Fruit fly (Drosophila melanogaster) whole organism, embryonic: ENCODE results near the gene shi.

Experiments used
- Adf1 ChIP-seq: fragments of 200-800 bp; sonication (Bioruptor generic); IDR thresholded peaks from 2 replicates; pipeline ENCODE4 v1.3.6; 2022; ENCODE audit warnings: missing biosample characterization, missing genetic modification characterization
- Atf3 ChIP-seq: fragments of 200-800 bp; sonication (Bioruptor generic); optimal IDR thresholded peaks from 3 replicates; lab custom pipeline; 2016; ENCODE audit warnings: missing biosample characterization, missing genetic modification characterization
- Atf6 ChIP-seq: fragments of 200-800 bp; sonication (Bioruptor generic); IDR thresholded peaks from 2 replicates; pipeline ENCODE4 v1.3.6; 2022; ENCODE audit warnings: missing biosample characterization, missing genetic modification characterization
- B-H1 ChIP-seq: fragments of 200-800 bp; sonication (Bioruptor generic); IDR thresholded peaks from 3 replicates; pipeline ENCODE4 v1.3.6; 2022; ENCODE audit warnings: missing biosample characterization, missing genetic modification characterization
- CG10321 ChIP-seq: fragments of 200-800 bp; sonication (Bioruptor generic); IDR thresholded peaks from 2 replicates; pipeline ENCODE4 v1.3.6; 2022; ENCODE audit warnings: missing biosample characterization, missing genetic modification characterization
- CG11085 ChIP-seq: fragments of 200-800 bp; sonication (Bioruptor generic); IDR thresholded peaks from 2 replicates; pipeline ENCODE4 v1.3.6; 2022; ENCODE audit warnings: missing biosample characterization, missing genetic modification characterization
- CG11723 ChIP-seq: fragments of 200-800 bp; sonication (Bioruptor generic); optimal IDR thresholded peaks from 2 replicates; lab custom pipeline; 2017; ENCODE audit warnings: missing biosample characterization, mild to moderate bottlenecking, missing genetic modification characterization
- CG12219 ChIP-seq: fragments of 200-800 bp; sonication (Bioruptor generic); optimal IDR thresholded peaks from 3 replicates; lab custom pipeline; 2018; ENCODE audit warnings: missing biosample characterization, mild to moderate bottlenecking, missing genetic modification characterization
- CG16779 ChIP-seq: fragments of 200-800 bp; sonication (Bioruptor generic); IDR thresholded peaks from 2 replicates; pipeline ENCODE4 v1.3.6; 2022; ENCODE audit warnings: missing biosample characterization, missing genetic modification characterization
- CG17385 ChIP-seq: fragments of 200-800 bp; sonication (Bioruptor generic); optimal IDR thresholded peaks from 3 replicates; lab custom pipeline; 2018; ENCODE audit warnings: missing biosample characterization, mild to moderate bottlenecking, missing genetic modification characterization
- CG18476 ChIP-seq: fragments of 200-800 bp; sonication (Bioruptor generic); optimal IDR thresholded peaks from 2 replicates; lab custom pipeline; 2016; ENCODE audit warnings: missing biosample characterization, mild to moderate bottlenecking, missing genetic modification characterization
- CG18764 ChIP-seq: fragments of 200-800 bp; sonication (Bioruptor generic); optimal IDR thresholded peaks from 3 replicates; lab custom pipeline; 2016; ENCODE audit warnings: missing biosample characterization, missing genetic modification characterization
- CG2875 ChIP-seq: fragments of 200-800 bp; sonication (Bioruptor generic); optimal IDR thresholded peaks from 2 replicates; lab custom pipeline; 2017; ENCODE audit warnings: missing biosample characterization, mild to moderate bottlenecking, missing genetic modification characterization, missing genetic modification reagents
- CG31388 ChIP-seq: fragments of 200-800 bp; sonication (Bioruptor generic); optimal IDR thresholded peaks from 2 replicates; lab custom pipeline; 2016; ENCODE audit warnings: missing biosample characterization, missing genetic modification characterization
- CG34224 ChIP-seq: fragments of 200-800 bp; sonication (Bioruptor generic); IDR thresholded peaks from 3 replicates; pipeline ENCODE4 v1.3.6; 2022; ENCODE audit warnings: missing biosample characterization, missing genetic modification characterization; ENCODE audit not compliant: partially characterized antibody
- CG4617 ChIP-seq: fragments of 200-800 bp; sonication (Bioruptor generic); optimal IDR thresholded peaks from 3 replicates; lab custom pipeline; 2016; ENCODE audit warnings: missing biosample characterization, missing genetic modification characterization, borderline replicate concordance
- CG4820 ChIP-seq: fragments of 200-800 bp; sonication (Bioruptor generic); optimal IDR thresholded peaks from 3 replicates; lab custom pipeline; 2016; ENCODE audit warnings: missing biosample characterization, missing genetic modification characterization
- CG6254 ChIP-seq: fragments of 200-800 bp; sonication (Bioruptor generic); optimal IDR thresholded peaks from 3 replicates; lab custom pipeline; 2017; ENCODE audit warnings: mild to moderate bottlenecking, missing biosample characterization, missing genetic modification reagents, missing genetic modification characterization
- D ChIP-seq, 2 experiments: fragments of 200-800 bp in 1 of 2; fragments of >200 bp in 1 of 2; sonication (Bioruptor generic) in 1 of 2; optimal IDR thresholded peaks; 2 replicates in 1 of 2; 3 replicates in 1 of 2; lab custom pipeline; 2017; ENCODE audit warnings: mild to moderate bottlenecking in 1 of 2, missing biosample characterization in 1 of 2, missing genetic modification characterization in 1 of 2, missing genetic modification reagents in 1 of 2
- Deaf1 ChIP-seq: fragments of 200-800 bp; optimal IDR thresholded peaks from 3 replicates; lab custom pipeline; 2019; ENCODE audit warnings: missing biosample characterization, mild to moderate bottlenecking, missing genetic modification characterization, moderate library complexity
- Nf-YA ChIP-seq: fragments of 200-800 bp; sonication (Bioruptor generic); IDR thresholded peaks from 2 replicates; pipeline ENCODE4 v1.3.6; 2022; ENCODE audit warnings: missing biosample characterization, missing genetic modification characterization
- Pdp1 ChIP-seq, 2 experiments: fragments of 200-800 bp; sonication (Bioruptor generic); optimal IDR thresholded peaks; 3 replicates each; lab custom pipeline; 2016; ENCODE audit warnings: missing biosample characterization in 2 of 2, missing genetic modification characterization in 2 of 2, mild to moderate bottlenecking in 1 of 2, moderate library complexity in 1 of 2
- Spps ChIP-seq: fragments of 200-800 bp; sonication (Bioruptor generic); optimal IDR thresholded peaks from 2 replicates; lab custom pipeline; 2018; ENCODE audit warnings: missing biosample characterization, mild to moderate bottlenecking, missing genetic modification characterization
- Ssrp ChIP-seq: fragments of 200-800 bp; sonication (Bioruptor generic); optimal IDR thresholded peaks from 2 replicates; lab custom pipeline; 2018; ENCODE audit warnings: missing biosample characterization, mild to moderate bottlenecking, missing genetic modification characterization, moderate library complexity
- Taf1 ChIP-seq: fragments of 200-800 bp; sonication (Bioruptor generic); IDR thresholded peaks from 2 replicates; pipeline ENCODE4 v1.3.6; 2022; ENCODE audit warnings: missing biosample characterization, missing genetic modification characterization
- Trl ChIP-seq, 3 experiments: fragments of >200 bp in 2 of 3; fragments of 200-800 bp in 1 of 3; sonication (Bioruptor generic) in 1 of 3; optimal IDR thresholded peaks; 2 replicates in 1 of 3; 3 replicates in 2 of 3; lab custom pipeline; 2016 to 2017; ENCODE audit warnings: missing biosample characterization in 1 of 3, missing genetic modification characterization in 1 of 3
- Usf ChIP-seq: fragments of 200-800 bp; sonication (Bioruptor generic); optimal IDR thresholded peaks from 2 replicates; lab custom pipeline; 2017; ENCODE audit warnings: missing genotype, missing biosample characterization, missing genetic modification characterization
- Xbp1 ChIP-seq: fragments of 200-800 bp; sonication (Bioruptor generic); optimal IDR thresholded peaks from 3 replicates; lab custom pipeline; 2016; ENCODE audit warnings: missing biosample characterization, mild to moderate bottlenecking, missing genetic modification characterization
- Xrp1 ChIP-seq: fragments of 200-800 bp; sonication (Bioruptor generic); IDR thresholded peaks from 2 replicates; pipeline ENCODE4 v1.3.6; 2022; ENCODE audit warnings: missing biosample characterization, missing genetic modification characterization
- ara ChIP-seq: fragments of 200-800 bp; sonication (Bioruptor generic); IDR thresholded peaks from 2 replicates; pipeline ENCODE4 v1.3.6; 2022; ENCODE audit warnings: missing biosample characterization, missing genetic modification characterization
- bsh ChIP-seq, 2 experiments: fragments of 200-800 bp; sonication (Bioruptor generic); optimal IDR thresholded peaks; 2 replicates each; lab custom pipeline; 2017 to 2018; ENCODE audit warnings: mild to moderate bottlenecking in 2 of 2, missing biosample characterization in 2 of 2, missing genetic modification characterization in 2 of 2, moderate library complexity in 1 of 2
- crol ChIP-seq: fragments of 200-800 bp; sonication (Bioruptor generic); IDR thresholded peaks from 2 replicates; pipeline ENCODE4 v1.3.6; 2022; ENCODE audit warnings: missing biosample characterization, missing genetic modification characterization
- emc ChIP-seq: fragments of 200-800 bp; sonication (Bioruptor generic); optimal IDR thresholded peaks from 2 replicates; lab custom pipeline; 2016; ENCODE audit warnings: missing biosample characterization, missing genetic modification characterization
- esg ChIP-seq: fragments of 200-800 bp; sonication (Bioruptor generic); conservative IDR thresholded peaks from 2 replicates; pipeline ENCODE4 v1.3.6; 2022; ENCODE audit warnings: missing biosample characterization, missing genetic modification characterization
- grn ChIP-seq: fragments of 200-800 bp; sonication (Bioruptor generic); optimal IDR thresholded peaks from 3 replicates; lab custom pipeline; 2017; ENCODE audit warnings: missing biosample characterization, missing genetic modification characterization
- kah ChIP-seq: fragments of 200-800 bp; sonication (Bioruptor generic); optimal IDR thresholded peaks from 2 replicates; lab custom pipeline; 2018; ENCODE audit warnings: missing biosample characterization, mild to moderate bottlenecking, missing genetic modification characterization
- mirr ChIP-seq: fragments of 200-800 bp; sonication (Bioruptor generic); optimal IDR thresholded peaks from 3 replicates; lab custom pipeline; 2018; ENCODE audit warnings: missing biosample characterization, mild to moderate bottlenecking, missing genetic modification characterization
- nau ChIP-seq: fragments of 200-800 bp; sonication (Bioruptor generic); optimal IDR thresholded peaks from 3 replicates; lab custom pipeline; 2017; ENCODE audit warnings: missing biosample characterization, mild to moderate bottlenecking, missing genetic modification characterization, missing genetic modification reagents
- nerfin-2 ChIP-seq: fragments of 200-800 bp; sonication (Bioruptor generic); IDR thresholded peaks from 2 replicates; pipeline ENCODE4 v1.3.6; 2022; ENCODE audit warnings: missing biosample characterization, missing genetic modification characterization; ENCODE audit not compliant: partially characterized antibody
- otp ChIP-seq: fragments of 200-800 bp; sonication (Bioruptor generic); IDR thresholded peaks from 3 replicates; pipeline ENCODE4, ENCODE4 v1.3.6; 2022; ENCODE audit warnings: missing biosample characterization, missing genetic modification characterization
- pzg ChIP-seq: fragments of 200-800 bp; sonication (Bioruptor generic); optimal IDR thresholded peaks from 3 replicates; lab custom pipeline; 2018; ENCODE audit warnings: missing biosample characterization, mild to moderate bottlenecking, missing genetic modification characterization, moderate library complexity
- ranshi ChIP-seq: fragments of 200-800 bp; sonication (Bioruptor generic); IDR thresholded peaks from 2 replicates; pipeline ENCODE4 v1.3.6; 2022; ENCODE audit warnings: missing biosample characterization, missing genetic modification characterization
- run ChIP-seq: fragments of 200-800 bp; sonication (Bioruptor generic); optimal IDR thresholded peaks from 3 replicates; lab custom pipeline; 2018; ENCODE audit warnings: missing biosample characterization, mild to moderate bottlenecking, missing genetic modification characterization
- sisA ChIP-seq: fragments of 200-800 bp; sonication (Bioruptor generic); IDR thresholded peaks from 2 replicates; pipeline ENCODE4 v1.3.6; 2022; ENCODE audit warnings: missing biosample characterization, missing genetic modification characterization
- slou ChIP-seq: fragments of 200-800 bp; sonication (Bioruptor generic); optimal IDR thresholded peaks from 3 replicates; lab custom pipeline; 2016; ENCODE audit warnings: missing biosample characterization, missing genetic modification characterization
- sug ChIP-seq: fragments of 200-800 bp; optimal IDR thresholded peaks from 2 replicates; lab custom pipeline; 2019; ENCODE audit warnings: missing biosample characterization, mild to moderate bottlenecking, missing genetic modification characterization, moderate library complexity
- tll ChIP-seq, 2 experiments: fragments of 200-800 bp in 1 of 2; fragments of >200 bp in 1 of 2; sonication (Bioruptor generic) in 1 of 2; optimal IDR thresholded peaks; 2 replicates each; lab custom pipeline; 2017 to 2019; ENCODE audit warnings: missing biosample characterization in 2 of 2, missing genetic modification characterization in 2 of 2, mild to moderate bottlenecking in 1 of 2, moderate library complexity in 1 of 2
- trem ChIP-seq: fragments of 200-800 bp; optimal IDR thresholded peaks from 3 replicates; lab custom pipeline; 2019; ENCODE audit warnings: missing biosample characterization, mild to moderate bottlenecking, missing genetic modification characterization, moderate library complexity
- zen2 ChIP-seq: fragments of 200-800 bp; sonication (Bioruptor generic); IDR thresholded peaks from 3 replicates; pipeline ENCODE4 v1.3.6; 2022; ENCODE audit warnings: missing biosample characterization, missing genetic modification characterization; ENCODE audit not compliant: partially characterized antibody

Gene shi

DNA sequence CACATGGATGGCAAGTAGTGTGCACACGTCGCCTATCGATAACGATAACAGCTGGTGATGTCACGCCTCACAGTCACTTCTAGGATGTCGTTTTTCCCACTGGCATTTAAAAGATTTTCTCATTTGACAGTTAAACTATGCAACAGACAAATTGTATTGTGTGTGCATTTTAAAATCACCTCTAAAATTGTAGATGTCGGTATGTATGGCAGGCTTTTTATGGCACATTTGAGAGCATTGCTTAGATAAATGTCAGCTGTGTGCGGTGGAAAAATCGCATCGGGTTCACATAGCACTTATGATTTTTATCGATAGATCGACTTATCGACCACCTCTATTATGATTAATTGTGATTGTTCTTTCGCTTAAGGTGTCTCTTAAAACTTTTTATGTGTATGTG, 47.8 kb upstream of the shi start, which contains the start of the genes ArgRS and CG8578 (continued):
- TF ChIP-seq tll (GFP tag; optimal IDR thresholded peaks at IDR 0.05; lab: Kevin White, UChicago) = peak; percentile 72 to 94
- TF ChIP-seq nau (GFP tag; lab: Kevin White, UChicago) = no peak
- TF ChIP-seq kah (GFP tag; lab: Kevin White, UChicago) = no peak
- TF ChIP-seq sisA (GFP tag; lab: Robert Waterston, UW) = no peak; the same call in 1 of the 2 replicates
- no peak for TF ChIP-seq emc (GFP tag; lab: Kevin White, UChicago)
- peak; percentile 73 for TF ChIP-seq sug
- no peak for TF ChIP-seq Spps
- TF ChIP-seq CG12219 (GFP tag; lab: Kevin White, UChicago) = no peak
- TF ChIP-seq mirr (GFP tag; lab: Kevin White, UChicago) = no peak
- TF ChIP-seq Taf1 (GFP tag; lab: Robert Waterston, UW) = peak; percentile 58; the same call in 1 of the 2 replicates
- TF ChIP-seq CG4820 = no peak
- TF ChIP-seq CG18764 (GFP tag; lab: Kevin White, UChicago) = no peak
- no peak for TF ChIP-seq CG6254 (GFP tag; lab: Kevin White, UChicago)
- TF ChIP-seq bsh (GFP tag; optimal IDR thresholded peaks at IDR 0.05; lab: Kevin White, UChicago) = peak in 1 of 2 experiments; percentile 6
- no peak for TF ChIP-seq Atf6 (GFP tag; lab: Robert Waterston, UW)
- no peak for TF ChIP-seq CG18476
- no peak for TF ChIP-seq Trl (optimal IDR thresholded peaks at IDR 0.05; lab: Kevin White, UChicago)
- TF ChIP-seq Trl (GFP tag; optimal IDR thresholded peaks at IDR 0.05; lab: Kevin White, UChicago) = peak; percentile 82
- TF ChIP-seq Ssrp (tag; lab: Kevin White, UChicago) = no peak
- TF ChIP-seq CG31388 (GFP tag; lab: Kevin White, UChicago) = no peak
- peak; percentile 66 for TF ChIP-seq Atf3 (GFP tag; lab: Kevin White, UChicago)
- TF ChIP-seq B-H1 (GFP tag; lab: Robert Waterston, UW) = 0 out of 3 replicates have a peak, but pooled peaks have one; percentile 49
- TF ChIP-seq CG17385 = peak; percentile 22
- no peak for TF ChIP-seq ranshi (GFP tag; lab: Robert Waterston, UW)
- no peak for TF ChIP-seq esg (GFP tag; lab: Robert Waterston, UW)
- TF ChIP-seq CG11723 = no peak
- peak; percentile 51; the same call in 1 of the 2 replicates for TF ChIP-seq Xrp1 (GFP tag; lab: Robert Waterston, UW)
- TF ChIP-seq Pdp1 (GFP tag; optimal IDR thresholded peaks at IDR 0.05; lab: Kevin White, UChicago) = peak; percentile 80 to 88
- TF ChIP-seq CG2875 (GFP tag; lab: Kevin White, UChicago) = no peak
- peak; percentile 26 for TF ChIP-seq CG4617
- TF ChIP-seq CG16779 (GFP tag; lab: Robert Waterston, UW) = no peak
- peak; percentile 77 for TF ChIP-seq D (optimal IDR thresholded peaks at IDR 0.05; lab: Kevin White, UChicago)
- TF ChIP-seq D (GFP tag; optimal IDR thresholded peaks at IDR 0.05; lab: Kevin White, UChicago) = no peak
- peak; percentile 81 for TF ChIP-seq nerfin-2 (GFP tag; lab: Robert Waterston, UW)
- TF ChIP-seq Deaf1 (tag; lab: Kevin White, UChicago) = no peak
- TF ChIP-seq Xbp1 (GFP tag; lab: Kevin White, UChicago) = peak; percentile 52
- TF ChIP-seq CG10321 (GFP tag; lab: Robert Waterston, UW) = no peak
- TF ChIP-seq slou = peak; percentile 59
- peak; percentile 40 for TF ChIP-seq trem (tag; lab: Kevin White, UChicago)
- TF ChIP-seq ara (GFP tag; lab: Robert Waterston, UW) = peak; percentile 43; the same call in 1 of the 2 replicates
- TF ChIP-seq Adf1 (GFP tag; lab: Robert Waterston, UW) = no peak
- no peak for TF ChIP-seq otp (GFP tag; lab: Robert Waterston, UW)
- no peak for TF ChIP-seq CG11085 (GFP tag; lab: Robert Waterston, UW)
- no peak; the same call in 2 of the 3 replicates for TF ChIP-seq zen2 (GFP tag; lab: Robert Waterston, UW)
- TF ChIP-seq crol (GFP tag; lab: Robert Waterston, UW) = no peak
- TF ChIP-seq grn (GFP tag; lab: Kevin White, UChicago) = no peak
- no peak for TF ChIP-seq run (tag; lab: Kevin White, UChicago)
- peak; percentile 65 for TF ChIP-seq pzg
- no peak; the same call in none of the 3 replicates for TF ChIP-seq CG34224 (GFP tag; lab: Robert Waterston, UW)
- TF ChIP-seq Nf-YA (GFP tag; lab: Robert Waterston, UW) = no peak
- TF ChIP-seq Usf (GFP tag; lab: Kevin White, UChicago) = no peak
